Fruit fly (Drosophila melanogaster) whole organism, embryonic: Measurements from ENCODE around the gene CG14277.

Experiments used
- Adf1 ChIP-seq: fragments of 200-800 bp; sonication (Bioruptor generic); IDR thresholded peaks from 2 replicates; pipeline ENCODE4 v1.3.6; 2022; ENCODE audit warnings: missing biosample characterization, missing genetic modification characterization
- Bdp1 ChIP-seq: fragments of 200-800 bp; sonication (Bioruptor generic); optimal IDR thresholded peaks from 3 replicates; lab custom pipeline; 2016; ENCODE audit warnings: missing biosample characterization, missing genetic modification characterization
- CG10565 ChIP-seq: fragments of 200-800 bp; sonication (Bioruptor generic); optimal IDR thresholded peaks from 3 replicates; lab custom pipeline; 2016; ENCODE audit warnings: missing biosample characterization, mild to moderate bottlenecking, missing genetic modification characterization
- CG11398 ChIP-seq: fragments of 200-800 bp; sonication (Bioruptor generic); optimal IDR thresholded peaks from 2 replicates; lab custom pipeline; 2016; ENCODE audit warnings: missing biosample characterization, missing genetic modification characterization
- CG11723 ChIP-seq: fragments of 200-800 bp; sonication (Bioruptor generic); optimal IDR thresholded peaks from 2 replicates; lab custom pipeline; 2017; ENCODE audit warnings: missing biosample characterization, mild to moderate bottlenecking, missing genetic modification characterization
- CG14014 ChIP-seq: fragments of 200-800 bp; sonication (Bioruptor generic); IDR thresholded peaks from 2 replicates; pipeline ENCODE4 v1.3.6; 2022; ENCODE audit warnings: missing biosample characterization, missing genetic modification characterization
- CG15269 ChIP-seq: fragments of 200-800 bp; sonication (Bioruptor generic); optimal IDR thresholded peaks from 2 replicates; lab custom pipeline; 2018; ENCODE audit warnings: missing biosample characterization, mild to moderate bottlenecking, missing genetic modification characterization, moderate library complexity
- CG15601 ChIP-seq: fragments of 200-800 bp; sonication (Bioruptor generic); optimal IDR thresholded peaks from 3 replicates; lab custom pipeline; 2019; ENCODE audit warnings: missing biosample characterization, mild to moderate bottlenecking, missing genetic modification characterization, moderate library complexity
- CG16815 ChIP-seq: fragments of 200-800 bp; sonication (Bioruptor generic); optimal IDR thresholded peaks from 3 replicates; lab custom pipeline; 2017; ENCODE audit warnings: missing biosample characterization, mild to moderate bottlenecking, missing genetic modification characterization
- CG17359 ChIP-seq: fragments of 200-800 bp; sonication (Bioruptor generic); optimal IDR thresholded peaks from 3 replicates; lab custom pipeline; 2018; ENCODE audit warnings: missing biosample characterization, mild to moderate bottlenecking, missing genetic modification characterization, moderate library complexity
- CG17612 ChIP-seq: fragments of 200-800 bp; sonication (Bioruptor generic); IDR thresholded peaks from 2 replicates; pipeline ENCODE4 v1.3.6; 2022; ENCODE audit warnings: missing biosample characterization, missing genetic modification characterization
- CG1792 ChIP-seq: fragments of 200-800 bp; sonication (Bioruptor generic); optimal IDR thresholded peaks from 2 replicates; lab custom pipeline; 2016; ENCODE audit warnings: missing biosample characterization, missing genetic modification characterization
- CG2199 ChIP-seq: fragments of 200-800 bp; sonication (Bioruptor generic); IDR thresholded peaks from 3 replicates; pipeline ENCODE4 v1.3.6; 2022; ENCODE audit warnings: missing biosample characterization, missing genetic modification characterization
- CG2712 ChIP-seq: fragments of 200-800 bp; optimal IDR thresholded peaks from 3 replicates; lab custom pipeline; 2019; ENCODE audit warnings: missing biosample characterization, mild to moderate bottlenecking, missing genetic modification characterization, moderate library complexity
- CG31365 ChIP-seq: fragments of 200-800 bp; sonication (Bioruptor generic); optimal IDR thresholded peaks from 2 replicates; lab custom pipeline; 2018; ENCODE audit warnings: missing biosample characterization, mild to moderate bottlenecking, missing genetic modification characterization
- CG32532 ChIP-seq: fragments of 200-800 bp; sonication (Bioruptor generic); IDR thresholded peaks from 2 replicates; pipeline ENCODE4 v1.3.6; 2022; ENCODE audit warnings: missing biosample characterization, missing genetic modification characterization
- CG34422 ChIP-seq: fragments of 200-800 bp; sonication (Bioruptor generic); IDR thresholded peaks from 3 replicates; pipeline ENCODE4 v1.3.6; 2022; ENCODE audit warnings: missing biosample characterization, missing genetic modification characterization
- CG3726 ChIP-seq: fragments of 200-800 bp; sonication (Bioruptor generic); IDR thresholded peaks from 3 replicates; pipeline ENCODE4, ENCODE4 v1.3.6; 2022; ENCODE audit warnings: missing biosample characterization, missing genetic modification characterization
- CG4404 ChIP-seq: fragments of 200-800 bp; sonication (Bioruptor generic); IDR thresholded peaks from 2 replicates; pipeline ENCODE4 v1.3.6; 2022; ENCODE audit warnings: missing biosample characterization, missing genetic modification characterization
- CG4854 ChIP-seq: fragments of 200-800 bp; sonication (Bioruptor generic); optimal IDR thresholded peaks from 2 replicates; lab custom pipeline; 2016; ENCODE audit warnings: missing biosample characterization, missing genetic modification characterization, inconsistent platforms
- Camta ChIP-seq: fragments of 200-800 bp; sonication (Bioruptor generic); optimal IDR thresholded peaks from 2 replicates; lab custom pipeline; 2016; ENCODE audit warnings: missing biosample characterization, missing genetic modification characterization
- Dad ChIP-seq: fragments of 200-800 bp; sonication (Bioruptor generic); optimal IDR thresholded peaks from 3 replicates; lab custom pipeline; 2016; ENCODE audit warnings: missing biosample characterization, missing genetic modification characterization
- ERR ChIP-seq: fragments of 200-800 bp; sonication (Bioruptor generic); optimal IDR thresholded peaks from 2 replicates; lab custom pipeline; 2016; ENCODE audit warnings: missing biosample characterization, missing genetic modification characterization
- H2.0 ChIP-seq: fragments of 200-800 bp; sonication (Bioruptor generic); IDR thresholded peaks from 2 replicates; pipeline ENCODE4 v1.3.6; 2022; ENCODE audit warnings: missing biosample characterization, missing genetic modification characterization
- HLH54F ChIP-seq: fragments of 200-800 bp; sonication (Bioruptor generic); optimal IDR thresholded peaks from 3 replicates; lab custom pipeline; 2016; ENCODE audit warnings: missing biosample characterization, missing genetic modification characterization
- HLHmδ ChIP-seq: fragments of 200-800 bp; sonication (Bioruptor generic); optimal IDR thresholded peaks from 2 replicates; lab custom pipeline; 2018; ENCODE audit warnings: missing biosample characterization, mild to moderate bottlenecking, missing genetic modification characterization, moderate library complexity
- Hmx ChIP-seq: fragments of 200-800 bp; sonication (Bioruptor generic); optimal IDR thresholded peaks from 2 replicates; lab custom pipeline; 2016; ENCODE audit warnings: missing biosample characterization, missing genetic modification characterization
- Hr78 ChIP-seq, 2 experiments: fragments of 200-800 bp in 1 of 2; fragments of >200 bp in 1 of 2; sonication (Bioruptor generic) in 1 of 2; optimal IDR thresholded peaks; 2 replicates each; lab custom pipeline; 2017 to 2019; ENCODE audit warnings: missing biosample characterization in 2 of 2, missing genetic modification characterization in 2 of 2, mild to moderate bottlenecking in 1 of 2, moderate library complexity in 1 of 2
- Mes4 ChIP-seq: fragments of 200-800 bp; sonication (Bioruptor generic); optimal IDR thresholded peaks from 2 replicates; lab custom pipeline; 2016; ENCODE audit warnings: missing biosample characterization, missing genetic modification characterization
- Pdp1 ChIP-seq, 2 experiments: fragments of 200-800 bp; sonication (Bioruptor generic); optimal IDR thresholded peaks; 3 replicates each; lab custom pipeline; 2016; ENCODE audit warnings: missing biosample characterization in 2 of 2, missing genetic modification characterization in 2 of 2, mild to moderate bottlenecking in 1 of 2, moderate library complexity in 1 of 2
- Sry-β ChIP-seq: fragments of 200-800 bp; sonication (Bioruptor generic); optimal IDR thresholded peaks from 2 replicates; lab custom pipeline; 2018; ENCODE audit warnings: missing biosample characterization, mild to moderate bottlenecking, missing genetic modification characterization, moderate library complexity
- Ssrp ChIP-seq: fragments of 200-800 bp; sonication (Bioruptor generic); optimal IDR thresholded peaks from 2 replicates; lab custom pipeline; 2018; ENCODE audit warnings: missing biosample characterization, mild to moderate bottlenecking, missing genetic modification characterization, moderate library complexity
- YL-1 ChIP-seq: fragments of 200-800 bp; sonication (Bioruptor generic); optimal IDR thresholded peaks from 3 replicates; lab custom pipeline; 2017; ENCODE audit warnings: missing biosample characterization, mild to moderate bottlenecking, missing genetic modification characterization
- ara ChIP-seq: fragments of 200-800 bp; sonication (Bioruptor generic); IDR thresholded peaks from 2 replicates; pipeline ENCODE4 v1.3.6; 2022; ENCODE audit warnings: missing biosample characterization, missing genetic modification characterization
- caup ChIP-seq: fragments of 200-800 bp; sonication (Bioruptor generic); optimal IDR thresholded peaks from 3 replicates; lab custom pipeline; 2017; ENCODE audit warnings: missing biosample characterization, mild to moderate bottlenecking, missing genetic modification characterization, moderate library complexity; ENCODE audit not compliant: severe bottlenecking
- cg ChIP-seq: fragments of 200-800 bp; sonication (Bioruptor generic); optimal IDR thresholded peaks from 3 replicates; lab custom pipeline; 2019; ENCODE audit warnings: missing biosample characterization, mild to moderate bottlenecking, missing genetic modification characterization, moderate library complexity
- chn ChIP-seq: fragments of 200-800 bp; sonication (Bioruptor generic); optimal IDR thresholded peaks from 2 replicates; lab custom pipeline; 2016; ENCODE audit warnings: missing biosample characterization, missing genetic modification characterization
- croc ChIP-seq: fragments of 200-800 bp; sonication (Bioruptor generic); conservative IDR thresholded peaks from 3 replicates; pipeline ENCODE4 v1.3.6; 2022; ENCODE audit warnings: missing biosample characterization, missing genetic modification characterization
- ewg ChIP-seq: fragments of 200-800 bp; sonication (Bioruptor generic); optimal IDR thresholded peaks from 3 replicates; lab custom pipeline; 2017; ENCODE audit warnings: mild to moderate bottlenecking, missing biosample characterization, missing genetic modification reagents, missing genetic modification characterization
- fd102C ChIP-seq: fragments of 200-800 bp; sonication (Bioruptor generic); optimal IDR thresholded peaks from 2 replicates; lab custom pipeline; 2018; ENCODE audit warnings: missing biosample characterization, mild to moderate bottlenecking, missing genetic modification characterization, moderate library complexity
- jigr1 ChIP-seq: fragments of 200-800 bp; sonication (Bioruptor generic); IDR thresholded peaks from 3 replicates; pipeline ENCODE4 v1.3.6; 2022; ENCODE audit warnings: missing biosample characterization, missing genetic modification characterization
- pros ChIP-seq: fragments of 200-800 bp; sonication (Bioruptor generic); optimal IDR thresholded peaks from 3 replicates; lab custom pipeline; 2019; ENCODE audit warnings: missing biosample characterization, mild to moderate bottlenecking, missing genetic modification characterization, moderate library complexity
- ranshi ChIP-seq: fragments of 200-800 bp; sonication (Bioruptor generic); IDR thresholded peaks from 2 replicates; pipeline ENCODE4 v1.3.6; 2022; ENCODE audit warnings: missing biosample characterization, missing genetic modification characterization
- seq ChIP-seq: fragments of 200-800 bp; sonication (Bioruptor generic); IDR thresholded peaks from 2 replicates; pipeline ENCODE4 v1.3.6; 2022; ENCODE audit warnings: missing biosample characterization, missing genetic modification characterization
- shn ChIP-seq: fragments of 200-800 bp; sonication (Bioruptor generic); optimal IDR thresholded peaks from 3 replicates; lab custom pipeline; 2016; ENCODE audit warnings: missing biosample characterization, missing genetic modification characterization
- tgo ChIP-seq: fragments of 200-800 bp; sonication (Bioruptor generic); IDR thresholded peaks from 3 replicates; pipeline ENCODE4 v1.3.6; 2022; ENCODE audit warnings: missing biosample characterization, missing genetic modification characterization
- unc-4 ChIP-seq: fragments of 200-800 bp; sonication (Bioruptor generic); IDR thresholded peaks from 2 replicates; pipeline ENCODE4 v1.3.6; 2022; ENCODE audit warnings: missing biosample characterization, missing genetic modification characterization; ENCODE audit not compliant: partially characterized antibody
- usp ChIP-seq: fragments of >200 bp; optimal IDR thresholded peaks from 2 replicates; lab custom pipeline; 2017; ENCODE audit warnings: missing biosample characterization, missing genetic modification characterization
- z ChIP-seq: fragments of 200-800 bp; sonication (Bioruptor generic); IDR thresholded peaks from 3 replicates; pipeline ENCODE4 v1.3.6; 2022; ENCODE audit warnings: missing biosample characterization, missing genetic modification characterization
- zfh1 ChIP-seq: fragments of 200-800 bp; sonication (Bioruptor generic); IDR thresholded peaks from 3 replicates; pipeline ENCODE4 v1.3.6; 2022; ENCODE audit warnings: missing biosample characterization, missing genetic modification characterization

Gene CG14277

dm6 chr2L:8212666-8213270 is 29.5 kb upstream of the CG14277 start, which contains the start of the genes CG8372 and CG8360 (continued):
- TF ChIP-seq Camta (GFP tag; lab: Kevin White, UChicago) (peak; percentile 99), HLH54F (GFP tag; lab: Kevin White, UChicago) (peak; percentile 99), CG10565 (GFP tag; lab: Kevin White, UChicago) (peak; percentile 97), Bdp1 (GFP tag; lab: Kevin White, UChicago) (peak; percentile 95), Ssrp (tag; lab: Kevin White, UChicago) (peak; percentile 98), CG1792 (GFP tag; lab: Kevin White, UChicago) (peak; percentile 98), fd102C (GFP tag; lab: Kevin White, UChicago) (peak; percentile 90), CG15269 (tag; lab: Kevin White, UChicago) (peak; percentile 99), CG16815 (GFP tag; lab: Kevin White, UChicago) (peak; percentile 98), CG4404 (GFP tag; lab: Robert Waterston, UW) (peak; percentile 99), Adf1 (GFP tag; lab: Robert Waterston, UW) (peak; percentile 90), CG17359 (tag; lab: Kevin White, UChicago) (peak; percentile 99), seq (GFP tag; lab: Robert Waterston, UW) (peak; percentile 99), YL-1 (peak; percentile 99), ewg (peak; percentile 95), Mes4 (GFP tag; lab: Kevin White, UChicago) (peak; percentile 98), CG17612 (GFP tag; lab: Robert Waterston, UW) (peak; percentile 97), shn (GFP tag; lab: Kevin White, UChicago) (peak; percentile 99), chn (GFP tag; lab: Kevin White, UChicago) (peak; percentile 99), cg (peak; percentile 8), CG32532 (GFP tag; lab: Robert Waterston, UW) (peak; percentile 99), CG31365 (tag; lab: Kevin White, UChicago) (peak; percentile 92), caup (GFP tag; lab: Kevin White, UChicago) (peak; percentile 99), CG2712 (tag; lab: Kevin White, UChicago) (peak; percentile 99), ERR (GFP tag; lab: Kevin White, UChicago) (peak; percentile 99), CG34422 (GFP tag; lab: Robert Waterston, UW) (peak; percentile 99), CG14014 (peak; percentile 99), CG4854 (GFP tag; lab: Kevin White, UChicago) (peak; percentile 98), pros (GFP tag; lab: Kevin White, UChicago) (peak; percentile 65), CG11723 (GFP tag; lab: Kevin White, UChicago) (peak; percentile 99), CG15601 (tag; lab: Kevin White, UChicago) (peak; percentile 97), tgo (GFP tag; lab: Robert Waterston, UW) (peak; percentile 99), Pdp1 (GFP tag; optimal IDR thresholded peaks at IDR 0.05; lab: Kevin White, UChicago) (peak; percentile 98 to 99), croc (GFP tag; lab: Robert Waterston, UW) (peak; percentile 97), CG2199 (GFP tag; lab: Robert Waterston, UW) (peak; percentile 99), usp (GFP tag; lab: Kevin White, UChicago) (no peak), H2.0 (peak; percentile 99), jigr1 (GFP tag; lab: Robert Waterston, UW) (peak; percentile 97), HLHmδ (no peak), Dad (GFP tag; lab: Kevin White, UChicago) (peak; percentile 99), CG3726 (GFP tag; lab: Robert Waterston, UW) (peak; percentile 98), z (peak; percentile 84), Sry-β (GFP tag; lab: Kevin White, UChicago) (peak; percentile 72), Hmx (GFP tag; lab: Kevin White, UChicago) (peak; percentile 97), CG11398 (peak; percentile 99), zfh1 (GFP tag; lab: Robert Waterston, UW) (peak; percentile 100), ranshi (GFP tag; lab: Robert Waterston, UW) (peak; percentile 99), ara (peak; percentile 99), unc-4 (GFP tag; lab: Robert Waterston, UW) (peak; percentile 48; the same call in 1 of the 2 replicates), Hr78 (GFP tag; optimal IDR thresholded peaks at IDR 0.05; lab: Kevin White, UChicago) (peak in 1 of 2 experiments; percentile 89)
